Worm (Caenorhabditis elegans) whole organism, late embryonic: ENCODE data around the gene lron-3.

Experiments used
- C08G9.2 ChIP-seq: sonication (generic microtip); optimal IDR thresholded peaks from 2 replicates; lab custom pipeline; 2016; ENCODE audit warnings: mild to moderate bottlenecking, missing genetic modification characterization, moderate library complexity, missing compliant biosample characterization
- C38D4.7 ChIP-seq: fragments of 200-800 bp; sonication (Bioruptor generic); optimal IDR thresholded peaks from 2 replicates; lab custom pipeline; 2018; ENCODE audit warnings: mild to moderate bottlenecking, missing genetic modification characterization, moderate library complexity, missing compliant biosample characterization
- F13H6.1 ChIP-seq: sonication (generic microtip); optimal IDR thresholded peaks from 2 replicates; lab custom pipeline; 2016; ENCODE audit warnings: missing genetic modification characterization, missing compliant biosample characterization
- ceh-9 ChIP-seq: sonication (generic microtip); optimal IDR thresholded peaks from 2 replicates; lab custom pipeline; 2016; ENCODE audit warnings: mild to moderate bottlenecking, missing genetic modification characterization, inconsistent platforms, missing compliant biosample characterization
- dmd-4 ChIP-seq: sonication (generic microtip); optimal IDR thresholded peaks from 2 replicates; lab custom pipeline; 2016; ENCODE audit warnings: borderline replicate concordance, missing genetic modification characterization, missing compliant biosample characterization
- eyg-1 ChIP-seq: sonication (generic microtip); optimal IDR thresholded peaks from 2 replicates; lab custom pipeline; 2016; ENCODE audit warnings: missing genotype, missing genetic modification characterization, missing compliant biosample characterization
- fkh-10 ChIP-seq: fragments of 150-350 bp; optimal IDR thresholded peaks from 2 replicates; lab custom pipeline; 2014; ENCODE audit warnings: missing biosample characterization, missing genetic modification reagents, missing genetic modification characterization
- lim-6 ChIP-seq: sonication (generic microtip); optimal IDR thresholded peaks from 2 replicates; lab custom pipeline; 2016; ENCODE audit warnings: missing genetic modification characterization, missing compliant biosample characterization
- sdc-2 ChIP-seq: sonication (generic microtip); optimal IDR thresholded peaks from 2 replicates; lab custom pipeline; 2016; ENCODE audit warnings: missing genotype, missing genetic modification characterization, missing compliant biosample characterization

DNA sequence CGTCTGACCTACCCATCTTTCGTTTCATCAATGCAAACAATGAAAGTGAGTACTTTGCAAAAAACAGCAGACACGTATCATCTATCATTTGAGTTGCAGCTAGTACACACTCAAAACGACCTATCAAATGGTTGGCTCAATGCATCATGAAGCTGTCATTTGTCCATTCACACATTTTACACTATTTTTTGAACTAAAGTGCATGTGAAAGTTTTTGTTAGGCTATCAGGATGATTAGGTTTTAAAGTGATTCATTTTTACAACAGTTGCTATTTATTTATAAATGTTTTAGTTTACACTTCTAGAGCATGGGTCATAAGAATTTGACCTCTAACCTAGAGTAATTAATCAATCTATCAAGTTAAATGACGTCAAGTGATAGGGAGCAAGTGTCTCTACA, 42.2 kb upstream of the lron-3 start:
- TF ChIP-seq eyg-1 (tag; lab: Kevin White, UChicago) (no peak), dmd-4 (tag; lab: Kevin White, UChicago) (no peak), C08G9.2 (tag; lab: Kevin White, UChicago) (no peak), sdc-2 (no peak), ceh-9 (tag; lab: Kevin White, UChicago) (no peak), F13H6.1 (tag; lab: Kevin White, UChicago) (no peak), C38D4.7 (GFP tag; lab: Kevin White, UChicago) (no peak), fkh-10 (GFP tag; lab: Kevin White, UChicago) (no peak), lim-6 (no peak)
